Worm (Caenorhabditis elegans): ENCODE results near the gene B0454.5.

The B0454.5 gene

DNA sequence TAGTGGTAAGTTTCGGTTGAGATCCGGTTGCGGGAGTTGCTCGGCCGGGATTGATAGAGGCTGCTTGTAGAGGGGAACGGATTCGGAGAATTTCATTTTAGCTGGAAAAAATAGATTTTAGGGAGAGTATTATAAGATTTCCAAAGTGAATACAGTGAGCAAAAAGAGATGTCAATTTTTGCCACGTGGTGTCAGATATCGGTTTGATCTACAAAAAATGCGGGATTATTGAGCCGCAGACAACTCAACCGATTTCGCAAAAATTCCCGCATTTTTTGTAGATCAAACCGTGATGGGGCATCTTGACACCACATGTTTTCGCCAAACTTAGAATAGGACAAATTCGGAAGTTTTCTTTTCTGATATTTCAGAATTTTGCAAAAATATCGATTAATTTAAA lies 15.6 kb downstream of the B0454.5 start, which contains the start of gene lido-13:
TSS of gene lido-13 (minus strand) at position 101 of the 400 bp plus-strand sequence.
- no peak for TF ChIP-seq unc-62 (GFP tag; optimal IDR thresholded peaks at IDR 0.05)

DNA sequence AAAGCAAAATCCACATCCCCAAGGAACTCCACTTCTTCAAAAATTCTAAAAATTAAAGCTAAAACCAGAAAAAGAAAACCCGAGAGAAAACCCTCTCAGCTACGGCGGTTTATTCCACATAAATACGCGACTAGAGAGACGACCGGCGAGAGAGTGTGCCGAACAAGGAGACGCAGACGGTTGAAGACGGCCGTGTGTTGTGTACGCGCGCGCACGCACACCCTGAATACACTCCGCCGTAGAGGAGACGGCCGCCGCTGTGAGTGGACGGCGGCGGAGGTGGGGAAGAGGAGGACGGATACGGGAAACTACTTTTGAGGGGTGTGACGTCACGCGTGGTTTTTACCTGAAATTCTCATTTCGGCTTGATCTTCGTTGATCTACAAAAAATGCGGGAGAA lies 16.0 kb downstream of the B0454.5 start:
- no peak for TF ChIP-seq unc-62 (GFP tag; optimal IDR thresholded peaks at IDR 0.05)

DNA sequence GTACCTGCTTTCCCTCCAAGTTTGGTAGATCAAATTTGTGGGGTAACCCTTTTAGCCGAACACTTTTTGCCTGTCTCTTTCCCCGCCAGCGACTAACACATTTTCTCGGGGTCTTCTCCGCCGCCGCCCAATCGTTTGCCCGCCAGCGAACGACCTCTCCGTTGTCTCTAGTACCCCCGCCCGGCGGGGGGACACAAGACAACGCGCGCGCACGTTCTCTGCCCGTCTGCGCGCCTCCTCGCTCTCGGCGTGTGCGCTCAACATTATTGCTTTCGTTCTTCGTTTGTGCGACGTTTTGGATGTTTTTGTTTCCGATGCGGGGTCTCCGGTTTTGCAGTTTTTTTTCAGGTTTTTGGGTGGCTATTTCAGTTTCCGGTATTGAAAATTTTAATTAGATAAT lies 16.9 kb downstream of the B0454.5 start:
- no peak for TF ChIP-seq unc-62 (GFP tag; optimal IDR thresholded peaks at IDR 0.05)

DNA sequence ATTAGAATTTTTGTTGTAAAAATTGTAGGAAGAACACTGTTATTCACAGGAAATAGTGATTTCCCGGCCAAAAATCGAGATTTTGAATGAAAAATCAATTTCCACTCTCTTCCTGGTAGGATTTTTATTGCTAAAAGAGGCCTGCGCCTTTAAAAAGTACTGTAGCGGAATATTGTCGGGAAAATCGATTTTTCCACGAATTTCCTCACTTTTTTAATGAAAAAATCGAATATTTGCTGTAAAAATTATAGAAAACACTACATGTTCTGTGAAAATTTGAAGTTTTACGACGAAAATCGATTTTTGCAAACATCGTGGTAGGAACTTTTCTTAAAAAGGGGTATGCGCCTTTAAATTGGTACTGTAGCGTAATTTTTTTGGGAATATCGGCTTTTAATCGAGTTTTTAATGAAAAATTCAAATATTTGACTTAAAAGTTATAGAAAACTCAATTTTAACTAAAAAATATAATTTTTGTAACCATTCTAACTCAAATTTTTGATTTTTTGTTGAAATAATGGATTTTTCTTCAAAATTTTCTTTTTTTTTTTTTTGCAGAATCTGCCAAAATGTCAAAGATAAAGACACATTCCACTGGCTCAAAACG lies 17.7 kb downstream of the B0454.5 start, which contains the start of gene lin-8:
TSS of gene lin-8 (plus strand) at position 557 of the 607 bp plus-strand sequence.
- no peak for TF ChIP-seq unc-62 (GFP tag; optimal IDR thresholded peaks at IDR 0.05)

DNA sequence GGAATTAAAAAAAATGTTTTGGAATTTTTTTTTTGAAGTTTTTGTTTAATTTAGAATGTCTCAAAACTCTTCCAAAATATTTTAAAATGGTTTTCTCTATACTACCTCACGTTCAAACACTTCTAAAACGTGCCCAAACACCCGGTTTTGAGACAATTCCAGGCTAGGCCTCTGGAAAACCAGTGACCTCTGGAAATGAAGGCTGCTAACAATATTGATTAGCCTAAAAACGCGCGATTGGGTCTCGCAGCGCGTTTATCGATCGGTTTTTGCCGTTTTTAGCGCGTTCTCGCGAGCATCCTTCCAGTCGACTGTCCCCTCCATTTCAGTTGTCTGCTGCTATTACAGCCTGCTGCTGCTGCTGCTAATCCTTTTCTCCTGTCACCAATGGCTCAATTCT lies 22.1 kb downstream of the B0454.5 start, which contains the start of gene Y25C1A.6:
TSS of gene Y25C1A.6 (plus strand) at position 301 of the 400 bp plus-strand sequence.
- no peak for TF ChIP-seq unc-62 (GFP tag; optimal IDR thresholded peaks at IDR 0.05)

DNA sequence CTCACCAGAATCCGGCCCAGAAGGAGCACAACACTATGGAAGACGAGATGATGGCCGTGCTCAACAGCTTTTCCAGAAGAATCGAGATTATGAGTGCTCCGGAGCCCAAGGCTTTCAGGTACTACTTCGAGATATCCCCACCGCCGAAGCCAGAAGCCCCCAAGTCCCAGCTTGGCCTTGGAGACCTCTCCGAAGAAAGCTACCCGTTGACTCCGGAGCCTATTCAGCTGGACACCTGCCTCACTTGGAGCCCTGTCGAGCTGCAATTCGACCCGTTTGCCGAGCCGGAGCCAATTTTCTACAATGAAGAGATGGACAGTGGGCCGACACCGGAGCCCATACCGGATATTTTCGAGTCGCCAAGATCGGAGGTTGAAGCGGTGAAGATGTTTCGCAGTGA lies 22.9 kb downstream of the B0454.5 start:
- no peak for TF ChIP-seq unc-62 (GFP tag; optimal IDR thresholded peaks at IDR 0.05)

DNA sequence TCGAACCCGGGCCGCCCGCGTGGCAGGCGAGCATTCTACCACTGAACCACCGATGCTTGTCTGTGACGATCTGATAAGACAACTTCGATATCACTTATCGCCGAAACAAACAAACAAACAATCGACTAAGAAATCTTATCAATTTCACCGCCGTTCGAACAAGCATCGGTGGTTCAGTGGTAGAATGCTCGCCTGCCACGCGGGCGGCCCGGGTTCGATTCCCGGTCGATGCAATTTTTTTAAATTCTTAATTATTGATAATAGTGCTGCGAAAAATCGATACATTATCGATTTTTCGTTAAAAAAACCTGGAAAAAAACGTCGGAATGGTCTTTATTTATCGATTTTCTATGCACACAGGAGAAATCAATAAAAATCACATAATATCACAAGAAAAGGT lies 23.6 kb downstream of the B0454.5 start:
- TF ChIP-seq unc-62 (GFP tag; optimal IDR thresholded peaks at IDR 0.05), result no peak

DNA sequence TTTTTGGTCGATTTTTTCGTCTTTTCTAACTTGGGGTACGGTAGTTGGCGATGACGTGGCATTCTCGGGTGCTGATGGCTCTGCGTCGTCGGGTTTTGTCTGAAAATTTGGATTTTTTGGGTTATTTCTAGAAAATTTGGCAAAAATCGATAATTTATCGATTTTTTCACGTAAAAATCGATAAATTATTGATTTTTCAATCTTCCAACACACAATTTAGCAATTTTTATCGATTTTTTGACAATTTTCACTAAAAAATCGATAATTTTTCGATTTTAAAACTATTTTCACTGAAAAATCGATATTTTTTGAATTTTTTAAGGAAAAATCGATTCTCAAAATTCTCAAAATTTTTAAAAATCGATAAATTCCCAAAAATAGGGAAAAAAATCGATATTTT lies 24.2 kb downstream of the B0454.5 start:
- no peak for TF ChIP-seq unc-62 (GFP tag; optimal IDR thresholded peaks at IDR 0.05)

DNA sequence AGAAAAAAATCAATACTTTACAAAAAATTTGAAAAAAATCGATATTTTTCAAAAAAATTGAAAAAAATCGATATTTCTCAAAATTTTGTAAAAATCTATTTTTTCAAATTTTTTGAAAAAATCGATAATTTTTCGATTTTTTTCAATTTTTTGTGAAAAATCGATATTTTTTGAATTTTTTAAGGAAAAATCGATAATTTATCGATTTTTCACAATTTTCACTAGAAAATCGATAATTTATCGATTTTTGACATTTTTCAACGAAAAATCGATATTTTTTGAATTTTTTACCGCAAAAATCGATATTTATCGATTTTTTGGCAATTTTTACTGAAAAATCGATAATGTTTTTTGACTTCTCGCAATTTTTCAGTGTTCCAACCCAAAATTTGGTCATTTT lies 24.7 kb downstream of the B0454.5 start:
- no peak for TF ChIP-seq unc-62 (GFP tag; optimal IDR thresholded peaks at IDR 0.05)

DNA sequence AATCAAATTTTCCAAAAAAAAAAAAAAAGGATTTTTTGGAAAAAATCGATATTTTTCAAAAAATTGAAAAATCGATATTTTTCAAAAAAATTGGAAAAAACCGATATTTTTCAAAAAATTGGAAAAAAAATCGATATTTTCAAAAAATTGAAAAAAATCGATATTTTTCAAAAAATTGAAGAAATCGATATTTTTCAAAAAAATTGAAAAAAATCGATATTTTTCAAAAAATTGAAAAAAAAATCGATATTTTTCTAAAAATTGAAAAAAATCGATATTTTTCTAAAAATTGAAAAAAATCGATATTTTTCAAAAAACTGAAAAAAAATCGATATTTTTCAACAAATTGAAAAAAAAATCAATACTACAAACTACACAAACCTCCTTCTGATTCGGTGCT lies 25.3 kb downstream of the B0454.5 start:
- no peak for TF ChIP-seq unc-62 (GFP tag; optimal IDR thresholded peaks at IDR 0.05)

DNA sequence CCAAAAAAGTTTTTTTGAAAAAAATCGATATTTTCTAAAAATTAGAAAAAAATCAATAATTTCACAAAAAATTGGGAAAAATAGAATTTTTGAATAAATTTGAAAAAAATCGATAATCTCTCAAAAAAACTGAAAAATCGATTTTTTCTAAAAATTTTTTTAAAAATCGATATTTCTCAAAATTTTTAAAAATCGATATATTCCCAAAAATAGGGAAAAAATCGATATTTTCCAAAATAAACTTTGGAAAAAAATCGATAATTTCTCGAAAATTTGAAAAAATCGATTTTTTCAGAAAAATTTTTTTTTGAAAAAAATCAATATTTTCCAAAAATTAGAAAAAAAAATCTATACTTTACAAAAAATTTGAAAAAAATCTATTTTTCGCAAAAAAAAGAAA lies 26.0 kb downstream of the B0454.5 start:
- no peak for TF ChIP-seq unc-62 (GFP tag; optimal IDR thresholded peaks at IDR 0.05)

DNA sequence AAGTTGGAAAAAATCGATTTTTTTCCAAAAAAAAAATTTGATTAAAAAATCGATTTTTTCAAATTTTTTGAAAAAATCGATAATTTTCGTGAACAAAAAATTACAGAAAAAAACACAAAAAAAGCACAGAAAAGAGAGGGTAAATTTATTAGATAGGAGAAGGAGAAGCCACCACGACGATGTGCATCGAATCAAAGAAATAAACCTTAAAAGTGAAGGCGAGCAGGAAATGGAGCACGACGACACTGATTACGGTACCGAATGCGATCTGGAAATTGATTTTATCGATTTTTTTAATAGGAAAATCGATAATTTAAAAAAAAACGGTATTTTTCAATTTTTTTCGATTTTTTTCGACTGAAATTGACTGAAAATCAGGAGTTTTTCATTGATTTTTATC lies 26.4 kb downstream of the B0454.5 start:
- no peak for TF ChIP-seq unc-62 (GFP tag; optimal IDR thresholded peaks at IDR 0.05)

DNA sequence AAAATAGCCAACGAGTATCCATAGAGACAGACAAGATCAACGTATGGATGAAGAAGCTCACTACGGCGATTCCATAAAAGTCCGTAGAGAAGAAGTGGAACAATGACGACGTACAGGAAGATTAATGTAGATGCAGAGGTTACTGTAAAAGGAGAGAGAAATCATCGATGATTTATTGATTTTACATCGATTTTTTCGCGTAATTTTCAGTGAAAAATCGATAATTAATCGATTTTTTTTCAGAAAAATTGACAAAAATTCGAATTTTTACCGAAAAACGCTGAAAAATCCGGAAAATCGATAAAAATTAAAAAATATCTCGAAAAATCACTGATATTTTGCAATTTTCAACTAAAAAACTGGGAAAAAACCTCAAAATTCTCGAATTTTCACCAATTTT lies 27.7 kb downstream of the B0454.5 start:
- TF ChIP-seq unc-62 (GFP tag; optimal IDR thresholded peaks at IDR 0.05), result no peak

DNA sequence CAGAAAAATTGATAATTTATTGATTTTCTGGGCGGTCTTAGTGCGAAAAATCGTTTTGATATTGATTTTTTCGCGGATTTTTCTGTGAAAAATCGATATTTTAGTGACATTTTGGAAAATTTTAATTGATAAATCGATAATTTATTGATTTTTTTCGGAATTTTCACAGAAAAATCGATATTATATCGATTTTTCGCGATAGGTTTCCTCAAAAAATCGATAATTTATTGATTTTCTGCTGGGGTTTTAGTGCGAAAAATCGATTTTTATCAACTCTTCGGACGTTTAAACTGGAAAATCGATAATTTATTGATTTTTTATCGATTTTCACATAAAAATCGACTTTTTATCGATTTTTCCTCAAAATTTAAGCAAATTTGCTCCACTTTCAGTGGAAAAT lies 28.8 kb downstream of the B0454.5 start:
- no peak for TF ChIP-seq unc-62 (GFP tag; optimal IDR thresholded peaks at IDR 0.05)

DNA sequence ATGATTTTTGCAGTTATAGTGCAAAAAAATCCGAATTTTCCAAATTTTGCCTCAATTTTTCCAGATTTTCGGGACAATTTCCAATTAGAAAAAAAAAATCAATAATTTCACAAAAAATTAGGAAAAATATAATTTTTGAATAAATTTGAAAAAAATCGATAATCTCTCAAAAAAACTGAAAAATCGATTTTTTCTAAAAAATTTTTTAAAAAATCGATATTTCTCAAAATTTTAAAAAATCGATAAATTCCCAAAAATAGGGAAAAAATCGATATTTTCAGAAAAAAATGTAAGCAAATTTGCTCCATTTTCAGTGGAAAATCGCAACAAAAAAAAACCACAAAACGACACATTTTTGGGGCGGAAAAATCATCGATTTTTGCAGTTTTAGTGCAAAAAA lies 29.2 kb downstream of the B0454.5 start:
- no peak for TF ChIP-seq unc-62 (GFP tag; optimal IDR thresholded peaks at IDR 0.05)

DNA sequence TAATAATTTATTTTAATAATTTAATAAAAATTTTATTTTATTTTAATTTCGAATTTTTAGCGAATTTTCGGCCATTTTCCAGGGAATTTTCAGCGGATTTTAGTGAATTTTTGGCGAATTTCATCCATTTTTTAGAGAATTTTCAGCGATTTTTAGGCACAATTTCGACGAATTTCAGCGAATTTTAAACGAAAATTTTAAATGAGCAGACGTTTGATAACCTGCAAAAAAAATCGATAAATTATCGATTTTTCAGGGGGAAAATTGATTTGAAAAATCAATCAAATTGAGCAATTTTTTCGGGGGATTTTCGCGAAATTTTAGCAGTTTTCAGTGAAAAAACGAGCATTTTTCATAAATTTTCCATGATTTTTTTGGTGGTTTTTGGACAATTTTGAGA lies 30.0 kb downstream of the B0454.5 start:
- TF ChIP-seq unc-62 (GFP tag; optimal IDR thresholded peaks at IDR 0.05), result no peak

DNA sequence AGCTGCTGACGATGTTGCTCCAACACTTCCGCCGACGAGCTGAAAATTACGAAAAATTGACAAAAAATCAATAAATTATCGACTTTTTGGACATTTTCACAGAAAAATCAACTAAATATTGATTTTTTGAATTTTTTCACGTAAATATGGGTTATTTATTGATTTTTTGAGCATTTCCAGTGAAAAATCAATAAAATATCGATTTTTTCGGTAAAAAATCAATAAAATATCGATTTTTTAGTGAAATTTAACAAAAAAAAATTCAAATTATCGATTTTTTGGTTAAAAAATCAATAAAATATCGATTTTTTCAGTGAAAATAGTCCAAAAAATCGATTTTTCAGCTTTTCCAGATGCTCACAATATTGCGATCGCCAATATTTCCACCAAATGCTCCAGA lies 31.5 kb downstream of the B0454.5 start:
- TF ChIP-seq unc-62 (GFP tag; optimal IDR thresholded peaks at IDR 0.05), result no peak

Measured in whole organism, dauer.